Worm (Caenorhabditis elegans) whole organism, L1 larva: Measurements from ENCODE around the gene bmy-1.

Experiments used
- C04F5.9 ChIP-seq: sonication (generic microtip); optimal IDR thresholded peaks from 2 replicates; lab custom pipeline; 2016; ENCODE audit warnings: missing genetic modification characterization, missing compliant biosample characterization
- C16A3.4 ChIP-seq: fragments of 150-350 bp; optimal IDR thresholded peaks from 2 replicates; lab custom pipeline; 2014; ENCODE audit warnings: missing biosample characterization, missing genetic modification characterization
- C34B4.2 ChIP-seq: sonication (generic microtip); optimal IDR thresholded peaks from 2 replicates; lab custom pipeline; 2017; ENCODE audit warnings: mild to moderate bottlenecking, missing genetic modification characterization, missing compliant biosample characterization
- F16B12.6 ChIP-seq: fragments of 150-350 bp; optimal IDR thresholded peaks from 2 replicates; lab custom pipeline; 2014; ENCODE audit warnings: missing biosample characterization, missing genetic modification characterization
- aha-1 ChIP-seq: fragments of 150-350 bp; optimal IDR thresholded peaks from 2 replicates; lab custom pipeline; 2014; ENCODE audit warnings: missing biosample characterization, missing genetic modification characterization
- alr-1 ChIP-seq: fragments of 200-800 bp; sonication (Bioruptor generic); optimal IDR thresholded peaks from 2 replicates; lab custom pipeline; 2018; ENCODE audit warnings: borderline replicate concordance, mild to moderate bottlenecking, missing genetic modification characterization, missing compliant biosample characterization
- aly-2 ChIP-seq: fragments of 150-350 bp; optimal IDR thresholded peaks from 2 replicates; lab custom pipeline; 2014; ENCODE audit warnings: missing biosample characterization, missing genetic modification characterization
- blmp-1 ChIP-seq: fragments of 150-350 bp; optimal IDR thresholded peaks from 2 replicates; lab custom pipeline; 2014; ENCODE audit warnings: missing biosample characterization, missing genetic modification characterization
- ceh-8 ChIP-seq: fragments of 200-800 bp; sonication (Bioruptor generic); optimal IDR thresholded peaks from 2 replicates; lab custom pipeline; 2018; ENCODE audit warnings: mild to moderate bottlenecking, missing genetic modification characterization, moderate library complexity, missing compliant biosample characterization
- ceh-88 ChIP-seq: fragments of 200-800 bp; sonication (Bioruptor generic); IDR thresholded peaks from 2 replicates; pipeline ENCODE4 v1.3.6; 2022; ENCODE audit warnings: missing genetic modification characterization, missing compliant biosample characterization
- dpl-1 ChIP-seq, 3 experiments: fragments of 150-350 bp in 2 of 3; sonication (generic microtip) in 1 of 3; optimal IDR thresholded peaks; 2 replicates each; lab custom pipeline; 2014 to 2017; ENCODE audit warnings: missing biosample characterization in 3 of 3, missing genetic modification characterization in 3 of 3, missing genetic modification reagents in 3 of 3
- dsc-1 ChIP-seq: sonication (generic microtip); optimal IDR thresholded peaks from 2 replicates; lab custom pipeline; 2016; ENCODE audit warnings: mild to moderate bottlenecking, missing genetic modification characterization, missing compliant biosample characterization
- egl-13 ChIP-seq: sonication (generic microtip); optimal IDR thresholded peaks from 2 replicates; lab custom pipeline; 2016; ENCODE audit warnings: missing genotype, missing genetic modification reagents, missing genetic modification characterization, missing compliant biosample characterization
- egl-27 ChIP-seq, 2 experiments: fragments of 150-350 bp in 1 of 2; sonication (generic microtip); optimal IDR thresholded peaks; 3 replicates each; lab custom pipeline; 2017 to 2018; ENCODE audit warnings: missing biosample characterization in 2 of 2, missing genetic modification characterization in 2 of 2, missing genetic modification reagents in 2 of 2
- elt-2 ChIP-seq: sonication (generic microtip); optimal IDR thresholded peaks from 2 replicates; lab custom pipeline; 2016; ENCODE audit warnings: missing genetic modification characterization, mild to moderate bottlenecking, inconsistent platforms, missing compliant biosample characterization, missing genetic modification reagents
- elt-3 ChIP-seq, 6 experiments: fragments of 150-350 bp in 1 of 6; sonication (generic microtip); optimal IDR thresholded peaks; 2 replicates each; lab custom pipeline; 2017 to 2018; ENCODE audit warnings: missing biosample characterization in 6 of 6, missing genetic modification characterization in 6 of 6, inconsistent platforms in 1 of 6
- fkh-10 ChIP-seq: sonication (generic microtip); optimal IDR thresholded peaks from 2 replicates; lab custom pipeline; 2017; ENCODE audit warnings: missing biosample characterization, missing genetic modification reagents, missing genetic modification characterization
- fkh-8 ChIP-seq: sonication (generic microtip); optimal IDR thresholded peaks from 2 replicates; lab custom pipeline; 2016; ENCODE audit warnings: mild to moderate bottlenecking, missing genetic modification characterization, missing compliant biosample characterization
- grh-1 ChIP-seq: fragments of 200-800 bp; sonication (Bioruptor generic); IDR thresholded peaks from 2 replicates; pipeline ENCODE4 v1.3.6; 2022; ENCODE audit warnings: missing genetic modification reagents, missing genetic modification characterization, missing compliant biosample characterization
- hlh-17 ChIP-seq: fragments of 200-800 bp; sonication (Bioruptor generic); optimal IDR thresholded peaks from 2 replicates; lab custom pipeline; 2018; ENCODE audit warnings: missing genetic modification characterization, mild to moderate bottlenecking, missing compliant biosample characterization, moderate library complexity, borderline replicate concordance
- hpl-2 ChIP-seq: fragments of 150-350 bp; optimal IDR thresholded peaks from 2 replicates; lab custom pipeline; 2014; ENCODE audit warnings: missing biosample characterization, missing genetic modification reagents, missing genetic modification characterization
- irx-1 ChIP-seq: sonication (generic microtip); optimal IDR thresholded peaks from 2 replicates; lab custom pipeline; 2016; ENCODE audit warnings: missing genetic modification characterization, missing compliant biosample characterization
- lin-14 ChIP-seq: fragments of 200-800 bp; sonication (Bioruptor generic); optimal IDR thresholded peaks from 2 replicates; lab custom pipeline; 2018; ENCODE audit warnings: mild to moderate bottlenecking, missing genetic modification characterization, moderate library complexity, missing compliant biosample characterization
- lin-15B ChIP-seq: fragments of 150-350 bp; sonication (generic microtip); optimal IDR thresholded peaks from 3 replicates; lab custom pipeline; 2014; ENCODE audit warnings: missing biosample characterization, missing genetic modification characterization
- lin-35 ChIP-seq, 2 experiments: fragments of 150-350 bp; optimal IDR thresholded peaks; 2 replicates each; lab custom pipeline; 2014; ENCODE audit warnings: missing biosample characterization in 2 of 2, missing genetic modification characterization in 2 of 2, missing genetic modification reagents in 2 of 2
- lir-3 ChIP-seq: sonication (generic microtip); optimal IDR thresholded peaks from 2 replicates; lab custom pipeline; 2016; ENCODE audit warnings: mild to moderate bottlenecking, missing genetic modification characterization, moderate library complexity, missing compliant biosample characterization; ENCODE audit not compliant: poor library complexity
- mab-9 ChIP-seq: fragments of 200-800 bp; sonication (Bioruptor generic); IDR thresholded peaks from 2 replicates; pipeline ENCODE4 v1.3.6; 2022; ENCODE audit warnings: missing genetic modification reagents, missing genetic modification characterization, missing compliant biosample characterization
- nhr-11 ChIP-seq: fragments of 150-350 bp; optimal IDR thresholded peaks from 2 replicates; lab custom pipeline; 2014; ENCODE audit warnings: missing biosample characterization, missing genetic modification characterization
- nhr-12 ChIP-seq: sonication (generic microtip); optimal IDR thresholded peaks from 2 replicates; lab custom pipeline; 2017; ENCODE audit warnings: missing biosample characterization, missing genetic modification characterization
- nhr-20 ChIP-seq: sonication (generic microtip); optimal IDR thresholded peaks from 2 replicates; lab custom pipeline; 2016; ENCODE audit warnings: mild to moderate bottlenecking, missing genetic modification characterization, missing compliant biosample characterization
- nhr-28 ChIP-seq: fragments of 150-350 bp; optimal IDR thresholded peaks from 2 replicates; lab custom pipeline; 2014; ENCODE audit warnings: missing biosample characterization, missing genetic modification characterization
- nhr-47 ChIP-seq: sonication (generic microtip); optimal IDR thresholded peaks from 2 replicates; lab custom pipeline; 2016; ENCODE audit warnings: mild to moderate bottlenecking, missing genetic modification characterization, moderate library complexity, missing compliant biosample characterization
- nhr-71 ChIP-seq: sonication (generic microtip); optimal IDR thresholded peaks from 2 replicates; lab custom pipeline; 2016; ENCODE audit warnings: mild to moderate bottlenecking, missing genetic modification characterization, moderate library complexity, missing compliant biosample characterization
- nhr-76 ChIP-seq: sonication (generic microtip); optimal IDR thresholded peaks from 2 replicates; lab custom pipeline; 2017; ENCODE audit warnings: missing biosample characterization, missing genetic modification characterization
- nhr-77 ChIP-seq: fragments of 150-350 bp; optimal IDR thresholded peaks from 2 replicates; lab custom pipeline; 2014; ENCODE audit warnings: missing biosample characterization, missing genetic modification characterization
- nhr-85 ChIP-seq: sonication (generic microtip); peaks from one replicate; lab custom pipeline; 2016; ENCODE audit warnings: missing genetic modification characterization, inconsistent platforms, missing compliant biosample characterization
- nhr-90 ChIP-seq: sonication (generic microtip); optimal IDR thresholded peaks from 2 replicates; lab custom pipeline; 2016; ENCODE audit warnings: mild to moderate bottlenecking, missing genetic modification characterization, missing compliant biosample characterization; ENCODE audit not compliant: poor library complexity
- pqm-1 ChIP-seq: sonication (generic microtip); optimal IDR thresholded peaks from 3 replicates; lab custom pipeline; 2017; ENCODE audit warnings: missing biosample characterization, missing genetic modification characterization
- rnt-1 ChIP-seq: sonication (generic microtip); optimal IDR thresholded peaks from 2 replicates; lab custom pipeline; 2016; ENCODE audit warnings: mild to moderate bottlenecking, missing genetic modification characterization, moderate library complexity, missing compliant biosample characterization
- skn-1 ChIP-seq: fragments of 150-350 bp; optimal IDR thresholded peaks from 2 replicates; lab custom pipeline; 2014; ENCODE audit warnings: missing biosample characterization, missing genetic modification characterization
- snu-23 ChIP-seq: sonication (generic microtip); optimal IDR thresholded peaks from 2 replicates; lab custom pipeline; 2016; ENCODE audit warnings: missing genetic modification characterization, missing compliant biosample characterization
- sup-37 ChIP-seq: fragments of 200-800 bp; sonication (Bioruptor generic); optimal IDR thresholded peaks from 2 replicates; lab custom pipeline; 2018; ENCODE audit warnings: mild to moderate bottlenecking, missing genetic modification characterization, missing compliant biosample characterization
- swsn-7 ChIP-seq: sonication (generic microtip); optimal IDR thresholded peaks from 2 replicates; lab custom pipeline; 2016; ENCODE audit warnings: missing genetic modification characterization, missing compliant biosample characterization
- tlp-1 ChIP-seq: fragments of 150-350 bp; optimal IDR thresholded peaks from 2 replicates; lab custom pipeline; 2014; ENCODE audit warnings: missing biosample characterization, missing genetic modification characterization
- unc-30 ChIP-seq: sonication (generic microtip); optimal IDR thresholded peaks from 2 replicates; lab custom pipeline; 2017; ENCODE audit warnings: missing biosample characterization, missing genetic modification characterization
- unc-62 ChIP-seq: fragments of 150-350 bp; optimal IDR thresholded peaks from 2 replicates; lab custom pipeline; 2014; ENCODE audit warnings: missing biosample characterization, missing genetic modification reagents, missing genetic modification characterization
- unc-86 ChIP-seq: sonication (generic microtip); optimal IDR thresholded peaks from 2 replicates; lab custom pipeline; 2016; ENCODE audit warnings: missing genetic modification characterization, missing compliant biosample characterization
- vab-15 ChIP-seq: sonication (generic microtip); optimal IDR thresholded peaks from 2 replicates; lab custom pipeline; 2017; ENCODE audit warnings: missing genotype, mild to moderate bottlenecking, missing genetic modification characterization, missing compliant biosample characterization
- xbp-1 ChIP-seq: sonication (generic microtip); optimal IDR thresholded peaks from 2 replicates; lab custom pipeline; 2016; ENCODE audit warnings: missing genetic modification characterization, missing compliant biosample characterization

The bmy-1 gene

DNA sequence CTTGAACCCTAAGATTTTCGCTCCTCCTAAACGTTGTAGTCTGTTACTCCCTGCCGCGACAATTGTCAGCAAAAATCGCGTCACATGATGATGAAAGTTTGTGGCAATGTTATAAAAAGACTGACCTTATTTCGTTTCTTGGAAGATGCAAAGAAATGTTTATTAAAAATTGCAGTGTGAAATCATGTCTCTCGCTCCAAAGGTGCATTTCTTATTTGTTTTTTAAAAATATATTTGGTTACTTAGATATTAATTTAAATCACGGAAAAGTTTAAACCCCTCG lies 19.7 kb downstream of the bmy-1 start:
- TF ChIP-seq snu-23 (GFP tag; lab: Kevin White, UChicago) (peak; percentile 35), lir-3 (no peak), C16A3.4 (tag; lab: Kevin White, UChicago) (no peak), grh-1 (GFP tag; lab: Robert Waterston, UW) (no peak), egl-13 (tag; lab: Kevin White, UChicago) (no peak), skn-1 (tag; lab: Kevin White, UChicago) (peak; percentile 92), nhr-85 (tag; lab: Kevin White, UChicago) (peak; percentile 80), nhr-47 (tag; lab: Kevin White, UChicago) (peak; percentile 22), nhr-90 (tag; lab: Kevin White, UChicago) (peak; percentile 25), lin-35 (GFP tag; optimal IDR thresholded peaks at IDR 0.05; lab: Kevin White, UChicago) (peak; percentile 13 to 47), elt-3 (tag; optimal IDR thresholded peaks at IDR 0.05; lab: Kevin White, UChicago) (peak in 1 of 6 experiments; percentile 37), nhr-28 (tag; lab: Kevin White, UChicago) (no peak), lin-14 (GFP tag; lab: Kevin White, UChicago) (peak; percentile 17), dpl-1 (GFP tag; optimal IDR thresholded peaks at IDR 0.05; lab: Kevin White, UChicago) (peak in 1 of 3 experiments; percentile 16), unc-62 (GFP tag; lab: Kevin White, UChicago) (no peak), rnt-1 (peak; percentile 12), hpl-2 (GFP tag; lab: Kevin White, UChicago) (no peak), xbp-1 (peak; percentile 13), nhr-20 (tag; lab: Kevin White, UChicago) (peak; percentile 60), nhr-71 (tag; lab: Kevin White, UChicago) (peak; percentile 64)

DNA sequence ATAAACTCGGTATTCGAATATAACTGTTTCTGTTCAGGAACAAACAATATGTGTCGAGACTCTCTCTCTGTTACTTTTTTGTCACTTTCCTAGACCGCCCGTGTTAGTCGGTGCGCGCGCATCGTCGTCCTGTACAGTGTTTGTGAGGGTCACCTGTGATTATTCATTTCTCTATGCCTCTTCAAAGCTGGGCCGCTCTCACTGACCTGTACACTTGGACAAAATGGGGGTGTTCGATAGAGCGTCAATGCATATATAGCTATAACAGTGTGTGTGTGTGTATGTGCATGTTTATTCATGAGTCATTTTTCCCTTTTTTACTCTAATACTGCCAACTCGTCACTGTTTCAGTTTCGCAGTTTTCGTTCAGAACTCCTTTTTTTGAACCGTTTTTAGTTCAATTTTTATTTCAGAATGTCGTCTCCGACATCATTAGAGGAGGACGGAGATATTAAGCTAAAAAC lies 21.2 kb downstream of the bmy-1 start, which contains the start of gene pkc-3:
Gene pkc-3, plus strand, starts transcription at position 414 of the 464 bp plus-strand sequence.
- TF ChIP-seq nhr-12 (no peak), skn-1 (tag; lab: Kevin White, UChicago) (peak; percentile 51), sup-37 (GFP tag; lab: Kevin White, UChicago) (no peak), unc-86 (no peak), fkh-10 (no peak), alr-1 (no peak), nhr-11 (tag; lab: Kevin White, UChicago) (no peak), hlh-17 (no peak), nhr-76 (tag; lab: Kevin White, UChicago) (no peak), nhr-20 (tag; lab: Kevin White, UChicago) (peak; percentile 81), dsc-1 (no peak), nhr-77 (tag; lab: Kevin White, UChicago) (peak; percentile 79), C04F5.9 (no peak), swsn-7 (peak; percentile 50), unc-30 (tag; lab: Kevin White, UChicago) (no peak), irx-1 (tag; lab: Kevin White, UChicago) (peak; percentile 29), ceh-8 (no peak), pqm-1 (tag; lab: Kevin White, UChicago) (no peak), xbp-1 (peak; percentile 30), rnt-1 (peak; percentile 16), C34B4.2 (no peak), tlp-1 (tag; lab: Kevin White, UChicago) (no peak), snu-23 (GFP tag; lab: Kevin White, UChicago) (peak; percentile 80), elt-3 (tag; optimal IDR thresholded peaks at IDR 0.05; lab: Kevin White, UChicago) (peak in 3 of 6 experiments; percentile 6 to 74 (median 66)), elt-2 (peak; percentile 68), egl-13 (tag; lab: Kevin White, UChicago) (no peak), F16B12.6 (no peak), lir-3 (peak; percentile 12), aha-1 (tag; lab: Kevin White, UChicago) (no peak), lin-14 (GFP tag; lab: Kevin White, UChicago) (peak; percentile 83), fkh-8 (tag; lab: Kevin White, UChicago) (no peak), grh-1 (GFP tag; lab: Robert Waterston, UW) (peak; percentile 44), egl-27 (tag; optimal IDR thresholded peaks at IDR 0.05; lab: Kevin White, UChicago) (no peak), ceh-88 (no peak), lin-15B (tag; lab: Kevin White, UChicago) (peak; percentile 17), mab-9 (GFP tag; lab: Robert Waterston, UW) (no peak), aly-2 (peak; percentile 11), nhr-85 (tag; lab: Kevin White, UChicago) (peak; percentile 81), blmp-1 (tag; lab: Kevin White, UChicago) (peak; percentile 84), vab-15 (tag; lab: Kevin White, UChicago) (no peak), nhr-90 (tag; lab: Kevin White, UChicago) (peak; percentile 77)
